Fruit fly (Drosophila melanogaster) whole organism, embryonic: ENCODE measurements around the gene Indy.

Experiments
- Asciz ChIP-seq: fragments of 200-800 bp; sonication (Bioruptor generic); optimal IDR thresholded peaks from 2 replicates; lab custom pipeline; 2017; ENCODE audit warnings: missing biosample characterization, mild to moderate bottlenecking, missing genetic modification characterization, missing genetic modification reagents
- CG11093 ChIP-seq: fragments of 200-800 bp; sonication (Bioruptor generic); IDR thresholded peaks from 3 replicates; pipeline ENCODE4 v1.3.6; 2022; ENCODE audit warnings: missing biosample characterization, missing genetic modification characterization
- CG11398 ChIP-seq: fragments of 200-800 bp; sonication (Bioruptor generic); optimal IDR thresholded peaks from 2 replicates; lab custom pipeline; 2016; ENCODE audit warnings: missing biosample characterization, missing genetic modification characterization
- CG11504 ChIP-seq: fragments of 200-800 bp; sonication (Bioruptor generic); optimal IDR thresholded peaks from 3 replicates; lab custom pipeline; 2019; ENCODE audit warnings: missing biosample characterization, mild to moderate bottlenecking, missing genetic modification characterization, moderate library complexity
- CG17912 ChIP-seq: fragments of 200-800 bp; sonication (Bioruptor generic); optimal IDR thresholded peaks from 2 replicates; lab custom pipeline; 2018; ENCODE audit warnings: missing biosample characterization, mild to moderate bottlenecking, missing genetic modification characterization
- CG2116 ChIP-seq: fragments of 200-800 bp; sonication (Bioruptor generic); optimal IDR thresholded peaks from 3 replicates; lab custom pipeline; 2018; ENCODE audit warnings: missing biosample characterization, mild to moderate bottlenecking, missing genetic modification characterization
- CG2202 ChIP-seq: fragments of 200-800 bp; sonication (Bioruptor generic); optimal IDR thresholded peaks from 2 replicates; lab custom pipeline; 2018; ENCODE audit warnings: missing biosample characterization, mild to moderate bottlenecking, missing genetic modification characterization
- CG30020 ChIP-seq: fragments of 200-800 bp; optimal IDR thresholded peaks from 2 replicates; lab custom pipeline; 2019; ENCODE audit warnings: missing biosample characterization, mild to moderate bottlenecking, missing genetic modification characterization, moderate library complexity
- CG31388 ChIP-seq: fragments of 200-800 bp; sonication (Bioruptor generic); optimal IDR thresholded peaks from 2 replicates; lab custom pipeline; 2016; ENCODE audit warnings: missing biosample characterization, missing genetic modification characterization
- CG4617 ChIP-seq: fragments of 200-800 bp; sonication (Bioruptor generic); optimal IDR thresholded peaks from 3 replicates; lab custom pipeline; 2016; ENCODE audit warnings: missing biosample characterization, missing genetic modification characterization, borderline replicate concordance
- CG4820 ChIP-seq: fragments of 200-800 bp; sonication (Bioruptor generic); optimal IDR thresholded peaks from 3 replicates; lab custom pipeline; 2016; ENCODE audit warnings: missing biosample characterization, missing genetic modification characterization
- CG7271 ChIP-seq: fragments of 200-800 bp; sonication (Bioruptor generic); optimal IDR thresholded peaks from 2 replicates; lab custom pipeline; 2018; ENCODE audit warnings: missing biosample characterization, mild to moderate bottlenecking, missing genetic modification characterization, moderate library complexity
- CG7357 ChIP-seq: fragments of 200-800 bp; sonication (Bioruptor generic); IDR thresholded peaks from 3 replicates; pipeline ENCODE4 v1.3.6; 2022; ENCODE audit warnings: missing biosample characterization, missing genetic modification characterization
- CG7839 ChIP-seq: fragments of 200-800 bp; sonication (Bioruptor generic); optimal IDR thresholded peaks from 3 replicates; lab custom pipeline; 2018; ENCODE audit warnings: missing biosample characterization, mild to moderate bottlenecking, missing genetic modification characterization, moderate library complexity
- CG7987 ChIP-seq: fragments of 200-800 bp; sonication (Bioruptor generic); optimal IDR thresholded peaks from 2 replicates; lab custom pipeline; 2018; ENCODE audit warnings: missing biosample characterization, mild to moderate bottlenecking, missing genetic modification characterization, moderate library complexity
- CG8089 ChIP-seq: fragments of 200-800 bp; sonication (Bioruptor generic); optimal IDR thresholded peaks from 3 replicates; lab custom pipeline; 2016; ENCODE audit warnings: missing biosample characterization, missing genetic modification characterization
- CG9437 ChIP-seq: fragments of 200-800 bp; sonication (Bioruptor generic); optimal IDR thresholded peaks from 2 replicates; lab custom pipeline; 2018; ENCODE audit warnings: missing biosample characterization, mild to moderate bottlenecking, missing genetic modification characterization
- CG9876 ChIP-seq: fragments of 200-800 bp; sonication (Bioruptor generic); optimal IDR thresholded peaks from 2 replicates; lab custom pipeline; 2016; ENCODE audit warnings: missing biosample characterization, missing genetic modification characterization
- CG9932 ChIP-seq: fragments of 200-800 bp; sonication (Bioruptor generic); IDR thresholded peaks from 2 replicates; pipeline ENCODE4 v1.3.6; 2022; ENCODE audit warnings: missing biosample characterization, missing genetic modification characterization
- CTCF ChIP-seq: fragments of 200-800 bp; sonication (Bioruptor generic); optimal IDR thresholded peaks from 2 replicates; lab custom pipeline; 2017; ENCODE audit warnings: missing biosample characterization, mild to moderate bottlenecking, missing genetic modification characterization, moderate library complexity
- Camta ChIP-seq: fragments of 200-800 bp; sonication (Bioruptor generic); optimal IDR thresholded peaks from 2 replicates; lab custom pipeline; 2016; ENCODE audit warnings: missing biosample characterization, missing genetic modification characterization
- Chrac-16 ChIP-seq: fragments of 200-800 bp; sonication (Bioruptor generic); optimal IDR thresholded peaks from 3 replicates; lab custom pipeline; 2016; ENCODE audit warnings: missing biosample characterization, missing genetic modification characterization
- D19B ChIP-seq: fragments of 200-800 bp; sonication (Bioruptor generic); optimal IDR thresholded peaks from 2 replicates; lab custom pipeline; 2017; ENCODE audit warnings: missing biosample characterization, mild to moderate bottlenecking, missing genetic modification characterization
- Deaf1 ChIP-seq: fragments of 200-800 bp; optimal IDR thresholded peaks from 3 replicates; lab custom pipeline; 2019; ENCODE audit warnings: missing biosample characterization, mild to moderate bottlenecking, missing genetic modification characterization, moderate library complexity
- Dip3 ChIP-seq: fragments of 200-800 bp; sonication (Bioruptor generic); optimal IDR thresholded peaks from 3 replicates; lab custom pipeline; 2016; ENCODE audit warnings: missing biosample characterization, missing genetic modification characterization
- Gsc ChIP-seq: fragments of 200-800 bp; sonication (Bioruptor generic); IDR thresholded peaks from 2 replicates; pipeline ENCODE4 v1.3.6; 2022; ENCODE audit warnings: missing biosample characterization, missing genetic modification characterization
- Max ChIP-seq: fragments of 200-800 bp; sonication (Bioruptor generic); optimal IDR thresholded peaks from 2 replicates; lab custom pipeline; 2016; ENCODE audit warnings: missing biosample characterization, mild to moderate bottlenecking, missing genetic modification characterization
- Mrtf ChIP-seq: fragments of 200-800 bp; sonication (Bioruptor generic); IDR thresholded peaks from 3 replicates; pipeline ENCODE4 v1.3.6; 2022; ENCODE audit warnings: missing biosample characterization, missing genetic modification characterization
- NK7.1 ChIP-seq: fragments of 200-800 bp; sonication (Bioruptor generic); optimal IDR thresholded peaks from 3 replicates; lab custom pipeline; 2016; ENCODE audit warnings: missing biosample characterization, missing genetic modification characterization
- Nf-YA ChIP-seq: fragments of 200-800 bp; sonication (Bioruptor generic); IDR thresholded peaks from 2 replicates; pipeline ENCODE4 v1.3.6; 2022; ENCODE audit warnings: missing biosample characterization, missing genetic modification characterization
- Rfx ChIP-seq: fragments of 200-800 bp; sonication (Bioruptor generic); IDR thresholded peaks from 2 replicates; pipeline ENCODE4 v1.3.6; 2022; ENCODE audit warnings: missing biosample characterization, missing genetic modification characterization
- Sry-δ ChIP-seq: fragments of 200-800 bp; sonication (Bioruptor generic); optimal IDR thresholded peaks from 2 replicates; lab custom pipeline; 2016; ENCODE audit warnings: missing biosample characterization, missing genetic modification characterization
- YL-1 ChIP-seq: fragments of 200-800 bp; sonication (Bioruptor generic); optimal IDR thresholded peaks from 3 replicates; lab custom pipeline; 2017; ENCODE audit warnings: missing biosample characterization, mild to moderate bottlenecking, missing genetic modification characterization
- ato ChIP-seq: fragments of 200-800 bp; sonication (Bioruptor generic); IDR thresholded peaks from 2 replicates; pipeline ENCODE4 v1.3.6; 2022; ENCODE audit warnings: missing biosample characterization, missing genetic modification characterization; ENCODE audit not compliant: partially characterized antibody
- az2 ChIP-seq: fragments of 200-800 bp; sonication (Bioruptor generic); optimal IDR thresholded peaks from 3 replicates; lab custom pipeline; 2016; ENCODE audit warnings: missing biosample characterization, missing genetic modification characterization
- bigmax ChIP-seq: fragments of 200-800 bp; sonication (Bioruptor generic); optimal IDR thresholded peaks from 2 replicates; lab custom pipeline; 2018; ENCODE audit warnings: missing biosample characterization, mild to moderate bottlenecking, missing genetic modification characterization
- chinmo ChIP-seq: fragments of 200-800 bp; sonication (Bioruptor generic); IDR thresholded peaks from 4 replicates; pipeline ENCODE4 v1.3.6; 2022; ENCODE audit warnings: missing biosample characterization, missing genetic modification characterization; ENCODE audit not compliant: partially characterized antibody
- gce ChIP-seq: fragments of 200-800 bp; sonication (Bioruptor generic); IDR thresholded peaks from 3 replicates; pipeline ENCODE4 v1.3.6; 2022; ENCODE audit warnings: missing biosample characterization, missing genetic modification characterization
- ind ChIP-seq: fragments of 200-800 bp; sonication (Bioruptor generic); optimal IDR thresholded peaks from 3 replicates; lab custom pipeline; 2016; ENCODE audit warnings: missing biosample characterization, missing genetic modification characterization
- kah ChIP-seq: fragments of 200-800 bp; sonication (Bioruptor generic); optimal IDR thresholded peaks from 2 replicates; lab custom pipeline; 2018; ENCODE audit warnings: missing biosample characterization, mild to moderate bottlenecking, missing genetic modification characterization
- ken ChIP-seq: fragments of 200-800 bp; sonication (Bioruptor generic); IDR thresholded peaks from 3 replicates; pipeline ENCODE4 v1.3.6; 2022; ENCODE audit warnings: missing biosample characterization, missing genetic modification characterization
- lilli ChIP-seq: fragments of 200-800 bp; sonication (Bioruptor generic); optimal IDR thresholded peaks from 3 replicates; lab custom pipeline; 2016; ENCODE audit warnings: missing biosample characterization, missing genetic modification characterization
- mam ChIP-seq: fragments of 200-800 bp; sonication (Bioruptor generic); optimal IDR thresholded peaks from 3 replicates; lab custom pipeline; 2016; ENCODE audit warnings: missing biosample characterization, missing genetic modification characterization
- mld ChIP-seq: fragments of 200-800 bp; sonication (Bioruptor generic); IDR thresholded peaks from 3 replicates; pipeline ENCODE4 v1.3.6; 2022; ENCODE audit warnings: missing biosample characterization, missing genetic modification characterization; ENCODE audit not compliant: partially characterized antibody
- p53 ChIP-seq: fragments of 200-800 bp; sonication (Bioruptor generic); optimal IDR thresholded peaks from 2 replicates; lab custom pipeline; 2016; ENCODE audit warnings: missing biosample characterization, missing genetic modification characterization
- phol ChIP-seq: fragments of 200-800 bp; sonication (Bioruptor generic); optimal IDR thresholded peaks from 3 replicates; lab custom pipeline; 2018; ENCODE audit warnings: missing biosample characterization, mild to moderate bottlenecking, missing genetic modification characterization, moderate library complexity
- repo ChIP-seq: fragments of 200-800 bp; sonication (Bioruptor generic); optimal IDR thresholded peaks from 2 replicates; lab custom pipeline; 2016; ENCODE audit warnings: missing biosample characterization, missing genetic modification characterization
- ro ChIP-seq: fragments of 200-800 bp; sonication (Bioruptor generic); IDR thresholded peaks from 2 replicates; pipeline ENCODE4 v1.3.6; 2022; ENCODE audit warnings: missing biosample characterization, missing genetic modification characterization
- so ChIP-seq: fragments of 200-800 bp; sonication (Bioruptor generic); IDR thresholded peaks from 3 replicates; pipeline ENCODE4 v1.3.6; 2022; ENCODE audit warnings: missing biosample characterization, missing genetic modification characterization
- stwl ChIP-seq: fragments of 200-800 bp; sonication (Bioruptor generic); optimal IDR thresholded peaks from 3 replicates; lab custom pipeline; 2018; ENCODE audit warnings: missing biosample characterization, mild to moderate bottlenecking, missing genetic modification characterization, moderate library complexity
- tna ChIP-seq: fragments of 200-800 bp; sonication (Bioruptor generic); IDR thresholded peaks from 2 replicates; pipeline ENCODE4 v1.3.6; 2022; ENCODE audit warnings: missing biosample characterization, missing genetic modification characterization; ENCODE audit not compliant: partially characterized antibody

Gene Indy

dm6 chr3L:18786427-18787104 is 59.5 kb downstream of the Indy start (continued):
- peak; percentile 44 for TF ChIP-seq D19B (GFP tag; lab: Kevin White, UChicago)
- peak; percentile 26 for TF ChIP-seq Chrac-16
- no peak for TF ChIP-seq ken
- TF ChIP-seq CG31388 (GFP tag; lab: Kevin White, UChicago): no peak
- peak; percentile 29 for TF ChIP-seq CTCF (GFP tag; lab: Kevin White, UChicago)
- TF ChIP-seq phol: peak; percentile 78
- no peak; the same call in none of the 2 replicates for TF ChIP-seq CG9932 (GFP tag; lab: Robert Waterston, UW)
- TF ChIP-seq CG7839 (tag; lab: Kevin White, UChicago): peak; percentile 80
- no peak for TF ChIP-seq Sry-δ (GFP tag; lab: Kevin White, UChicago)
- no peak for TF ChIP-seq stwl (tag; lab: Kevin White, UChicago)
- TF ChIP-seq CG4820 (GFP tag; lab: Kevin White, UChicago): peak; percentile 56
- peak; percentile 21; the same call in 1 of the 2 replicates for TF ChIP-seq Rfx (GFP tag; lab: Robert Waterston, UW)
- TF ChIP-seq CG30020 (tag; lab: Kevin White, UChicago): no peak
- TF ChIP-seq bigmax (GFP tag; lab: Kevin White, UChicago): peak; percentile 85
- no peak for TF ChIP-seq Mrtf (GFP tag; lab: Robert Waterston, UW)
- TF ChIP-seq CG11398 (GFP tag; lab: Kevin White, UChicago): no peak
- no peak for TF ChIP-seq CG7987 (GFP tag; lab: Kevin White, UChicago)
- TF ChIP-seq Dip3 (GFP tag; lab: Kevin White, UChicago): no peak
- peak; percentile 4 for TF ChIP-seq NK7.1
- TF ChIP-seq gce (GFP tag; lab: Robert Waterston, UW): peak; percentile 22; the same call in 1 of the 3 replicates
- TF ChIP-seq CG7357: peak; percentile 64
- no peak for TF ChIP-seq CG17912 (GFP tag; lab: Kevin White, UChicago)
- TF ChIP-seq CG2202 (tag; lab: Kevin White, UChicago): no peak
- no peak for TF ChIP-seq YL-1
- TF ChIP-seq CG9437 (GFP tag; lab: Kevin White, UChicago): peak; percentile 72
- peak; percentile 89 for TF ChIP-seq CG11504 (tag; lab: Kevin White, UChicago)
- no peak for TF ChIP-seq mld (GFP tag; lab: Robert Waterston, UW)
- TF ChIP-seq kah (GFP tag; lab: Kevin White, UChicago): peak; percentile 42
- TF ChIP-seq ato (GFP tag; lab: Robert Waterston, UW): no peak
- peak; percentile 15; the same call in 1 of the 2 replicates for TF ChIP-seq Nf-YA (GFP tag; lab: Robert Waterston, UW)
- peak; percentile 37 for TF ChIP-seq mam (GFP tag; lab: Kevin White, UChicago)
- TF ChIP-seq CG11093 (GFP tag; lab: Robert Waterston, UW): no peak
- TF ChIP-seq Max: peak; percentile 42
- peak; percentile 32 for TF ChIP-seq CG2116
- TF ChIP-seq az2: peak; percentile 66
- peak; percentile 12; the same call in 1 of the 3 replicates for TF ChIP-seq so (GFP tag; lab: Robert Waterston, UW)
- TF ChIP-seq ro (GFP tag; lab: Robert Waterston, UW): no peak
- peak; percentile 14 for TF ChIP-seq Camta
- TF ChIP-seq CG9876: no peak
- peak; percentile 58 for TF ChIP-seq lilli (GFP tag; lab: Kevin White, UChicago)
- peak; percentile 37; the same call in 1 of the 2 replicates for TF ChIP-seq tna (GFP tag; lab: Robert Waterston, UW)
- peak; percentile 59 for TF ChIP-seq ind (GFP tag; lab: Kevin White, UChicago)
- TF ChIP-seq CG8089: no peak
- TF ChIP-seq CG4617: no peak
- no peak for TF ChIP-seq p53 (GFP tag; lab: Kevin White, UChicago)
- TF ChIP-seq Asciz (GFP tag; lab: Kevin White, UChicago): peak; percentile 60
- TF ChIP-seq repo (GFP tag; lab: Kevin White, UChicago): no peak
- no peak for TF ChIP-seq Gsc
- TF ChIP-seq chinmo (GFP tag; lab: Robert Waterston, UW): peak; percentile 97
- no peak for TF ChIP-seq CG7271 (tag; lab: Kevin White, UChicago)
- TF ChIP-seq Deaf1 (tag; lab: Kevin White, UChicago): peak; percentile 84
